Fruit fly (Drosophila melanogaster): ENCODE data around the gene Rala.

The Rala gene

dm6 chrX:3687837-3688375 is 31.5 kb downstream of the Rala start (continued):
- TF ChIP-seq Ravus (GFP tag; IDR thresholded peaks at IDR 0.05) = no peak
- peak; percentile 23 for TF ChIP-seq CG4854 (GFP tag; optimal IDR thresholded peaks at IDR 0.05)
- no peak for TF ChIP-seq run (tag; optimal IDR thresholded peaks at IDR 0.05)
- TF ChIP-seq CG3065 (GFP tag; optimal IDR thresholded peaks at IDR 0.05) = no peak
- TF ChIP-seq CG8290 (GFP tag; optimal IDR thresholded peaks at IDR 0.05) = no peak
- peak in 1 of 2 experiments; percentile 68 for TF ChIP-seq CG8290 (tag; optimal IDR thresholded peaks at IDR 0.05)
- TF ChIP-seq CG10654 (GFP tag; optimal IDR thresholded peaks at IDR 0.05) = peak; percentile 38
- peak; percentile 31; the same call in 1 of the 2 replicates for TF ChIP-seq MBD-R2 (GFP tag; IDR thresholded peaks at IDR 0.05)
- TF ChIP-seq CG12299 (tag; optimal IDR thresholded peaks at IDR 0.05) = no peak
- TF ChIP-seq H2.0 (GFP tag; IDR thresholded peaks at IDR 0.05) = peak; percentile 73
- no peak for TF ChIP-seq Poxn (GFP tag; IDR thresholded peaks at IDR 0.05)
- TF ChIP-seq CG18599 (GFP tag; optimal IDR thresholded peaks at IDR 0.05) = peak; percentile 59
- no peak for TF ChIP-seq MESR4 (GFP tag; optimal IDR thresholded peaks at IDR 0.05)
- peak; percentile 29 for TF ChIP-seq Chrac-16 (GFP tag; optimal IDR thresholded peaks at IDR 0.05)
- TF ChIP-seq Dll (GFP tag; IDR thresholded peaks at IDR 0.05; ENCODE audit: partially characterized antibody) = no peak
- TF ChIP-seq Atf-2 (GFP tag; optimal IDR thresholded peaks at IDR 0.05) = peak; percentile 42
- no peak for TF ChIP-seq CG11093 (GFP tag; IDR thresholded peaks at IDR 0.05)
- TF ChIP-seq grn (GFP tag; optimal IDR thresholded peaks at IDR 0.05) = no peak
- no peak for TF ChIP-seq sc (optimal IDR thresholded peaks at IDR 0.05)
- peak; percentile 62 for TF ChIP-seq sc (GFP tag; optimal IDR thresholded peaks at IDR 0.05)
- peak; percentile 78; the same call in 2 of the 3 replicates for TF ChIP-seq zfh1 (GFP tag; IDR thresholded peaks at IDR 0.05)
- TF ChIP-seq CG6654 (GFP tag; optimal IDR thresholded peaks at IDR 0.05) = peak; percentile 24
- no peak for TF ChIP-seq aop (GFP tag; IDR thresholded peaks at IDR 0.05)
- no peak for TF ChIP-seq wek (GFP tag; optimal IDR thresholded peaks at IDR 0.05)
- no peak for TF ChIP-seq mld (GFP tag; IDR thresholded peaks at IDR 0.05; ENCODE audit: partially characterized antibody)
- TF ChIP-seq Mrtf (GFP tag; IDR thresholded peaks at IDR 0.05) = 0 out of 3 replicates have a peak, but pooled peaks have one; percentile 51
- peak; percentile 64 for TF ChIP-seq nmo (GFP tag; optimal IDR thresholded peaks at IDR 0.05)
- TF ChIP-seq D (optimal IDR thresholded peaks at IDR 0.05) = no peak
- peak; percentile 20 for TF ChIP-seq D (GFP tag; optimal IDR thresholded peaks at IDR 0.05)
- peak; percentile 54 for TF ChIP-seq lilli (GFP tag; optimal IDR thresholded peaks at IDR 0.05)
- TF ChIP-seq insv (GFP tag; optimal IDR thresholded peaks at IDR 0.05) = no peak
- TF ChIP-seq CG8281 (tag; optimal IDR thresholded peaks at IDR 0.05) = no peak
- TF ChIP-seq z (GFP tag; IDR thresholded peaks at IDR 0.05) = no peak
- no peak for TF ChIP-seq h (optimal IDR thresholded peaks at IDR 0.05)
- TF ChIP-seq CG12219 (GFP tag; optimal IDR thresholded peaks at IDR 0.05) = peak; percentile 70
- no peak for TF ChIP-seq abd-A (tag; optimal IDR thresholded peaks at IDR 0.05)
- no peak for TF ChIP-seq CG10565 (GFP tag; optimal IDR thresholded peaks at IDR 0.05)
- no peak for TF ChIP-seq tna (GFP tag; IDR thresholded peaks at IDR 0.05; ENCODE audit: partially characterized antibody)
- TF ChIP-seq caup (GFP tag; optimal IDR thresholded peaks at IDR 0.05; ENCODE audit: severe bottlenecking) = no peak
- TF ChIP-seq ttk (GFP tag; IDR thresholded peaks at IDR 0.05) = peak; percentile 68
- no peak for TF ChIP-seq croc (GFP tag; conservative IDR thresholded peaks at IDR 0.05)
- peak; percentile 36 for TF ChIP-seq CG2202 (tag; optimal IDR thresholded peaks at IDR 0.05)
- TF ChIP-seq Fer1 (GFP tag; optimal IDR thresholded peaks at IDR 0.05) = no peak
- TF ChIP-seq Max (GFP tag; optimal IDR thresholded peaks at IDR 0.05) = peak; percentile 45
- TF ChIP-seq Taf1 (GFP tag; IDR thresholded peaks at IDR 0.05) = 0 out of 2 replicates have a peak, but pooled peaks have one; percentile 11
- TF ChIP-seq hb (GFP tag; IDR thresholded peaks at IDR 0.05; ENCODE audit: partially characterized antibody) = no peak
- 0 out of 2 replicates have a peak, but pooled peaks have one; percentile 20 for TF ChIP-seq CG3847 (GFP tag; IDR thresholded peaks at IDR 0.05)
- TF ChIP-seq zf30C (GFP tag; optimal IDR thresholded peaks at IDR 0.05) = no peak
- peak; percentile 49 for TF ChIP-seq eyg (GFP tag; optimal IDR thresholded peaks at IDR 0.05)
- TF ChIP-seq CG4617 (GFP tag; optimal IDR thresholded peaks at IDR 0.05; ENCODE audit: borderline replicate concordance) = no peak
- peak; percentile 72 for TF ChIP-seq CG31441 (GFP tag; IDR thresholded peaks at IDR 0.05)
- peak; percentile 11 for TF ChIP-seq gcm2 (GFP tag; optimal IDR thresholded peaks at IDR 0.05)
